Worm (Caenorhabditis elegans): ENCODE results near the gene D1086.18.

The D1086.18 gene

DNA sequence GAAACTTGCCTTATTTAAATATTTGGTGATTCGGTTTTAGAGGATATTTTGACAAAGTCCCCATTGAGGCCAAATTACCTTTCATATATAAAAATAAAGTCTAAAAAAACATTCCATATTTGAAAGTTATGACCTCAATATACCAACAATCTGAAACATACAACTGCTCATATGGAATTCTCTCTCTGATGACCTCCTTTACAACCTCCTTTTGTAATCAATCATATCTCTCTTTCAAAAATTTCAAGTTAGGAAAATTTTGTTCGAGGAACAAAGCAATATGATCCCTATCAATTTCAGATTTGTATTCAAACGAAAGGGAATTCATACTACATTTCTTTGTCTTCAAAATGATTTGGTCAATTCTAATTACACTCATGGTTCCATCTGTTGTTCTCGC, 6.2 kb upstream of the D1086.18 start, which contains the start of gene D1086.6:
Gene D1086.6 (plus strand): TSS at position 301 of the 400 bp plus-strand sequence.
- TF ChIP-seq ceh-28 (tag; optimal IDR thresholded peaks at IDR 0.05) (no peak), zag-1 (tag; optimal IDR thresholded peaks at IDR 0.05) (no peak), daf-12 (tag; optimal IDR thresholded peaks at IDR 0.05) (no peak), nhr-28 (tag; optimal IDR thresholded peaks at IDR 0.05) (no peak), ztf-11 (tag; optimal IDR thresholded peaks at IDR 0.05) (no peak), lin-15B (tag; optimal IDR thresholded peaks at IDR 0.05) (no peak), nhr-77 (tag; optimal IDR thresholded peaks at IDR 0.05) (no peak)

ce11 chrV:14082453-14082852, 3.2 kb upstream of the D1086.18 start, which contains the start of gene D1086.10:
D1086.10 (plus strand) TSS chrV:14082753.
- TF ChIP-seq skn-1 (tag; optimal IDR thresholded peaks at IDR 0.05) (no peak), ztf-11 (tag; optimal IDR thresholded peaks at IDR 0.05) (no peak), elt-1 (tag; optimal IDR thresholded peaks at IDR 0.05) (no peak), fos-1 (tag; optimal IDR thresholded peaks at IDR 0.05) (no peak), R02D3.7 (tag; optimal IDR thresholded peaks at IDR 0.05) (no peak), elt-2 (tag; optimal IDR thresholded peaks at IDR 0.05) (no peak), mml-1 (tag; optimal IDR thresholded peaks at IDR 0.05) (no peak), eor-1 (tag; optimal IDR thresholded peaks at IDR 0.05) (no peak), daf-12 (tag; optimal IDR thresholded peaks at IDR 0.05) (no peak), tbx-2 (tag; optimal IDR thresholded peaks at IDR 0.05) (no peak), mdl-1 (tag; optimal IDR thresholded peaks at IDR 0.05) (no peak), aly-2 (tag; optimal IDR thresholded peaks at IDR 0.05) (no peak)

- TF ChIP-seq elt-3 (tag; optimal IDR thresholded peaks at IDR 0.05) = no peak
- no peak for TF ChIP-seq zag-1 (tag; optimal IDR thresholded peaks at IDR 0.05)
- no peak for TF ChIP-seq eor-1 (tag; optimal IDR thresholded peaks at IDR 0.05)
- no peak for TF ChIP-seq jun-1 (tag; optimal IDR thresholded peaks at IDR 0.05)
- no peak for TF ChIP-seq fkh-2 (tag; optimal IDR thresholded peaks at IDR 0.05)
- TF ChIP-seq nhr-43 (tag; optimal IDR thresholded peaks at IDR 0.05; ENCODE audit: poor library complexity, severe bottlenecking) = no peak
- TF ChIP-seq ZK546.5 (tag; optimal IDR thresholded peaks at IDR 0.05) = no peak
Measured at ce11 chrV:14083970-14084369, 1.7 kb upstream of the D1086.18 start, which contains the start of gene D1086.7. D1086.7 (plus strand) TSS chrV:14084270.

- TF ChIP-seq fkh-2 (tag; optimal IDR thresholded peaks at IDR 0.05) (no peak), elt-2 (tag; optimal IDR thresholded peaks at IDR 0.05) (no peak), tbx-2 (tag; optimal IDR thresholded peaks at IDR 0.05) (no peak), nhr-67 (tag; optimal IDR thresholded peaks at IDR 0.05) (no peak), daf-12 (tag; optimal IDR thresholded peaks at IDR 0.05) (no peak), sea-2 (GFP tag; optimal IDR thresholded peaks at IDR 0.05) (no peak), nhr-11 (tag; optimal IDR thresholded peaks at IDR 0.05) (no peak), lsy-12 (tag; optimal IDR thresholded peaks at IDR 0.05) (no peak), fkh-10 (GFP tag; optimal IDR thresholded peaks at IDR 0.05) (no peak), snpc-4 (tag; optimal IDR thresholded peaks at IDR 0.05) (no peak), lin-39 (tag; optimal IDR thresholded peaks at IDR 0.05) (no peak), ceh-16 (tag; optimal IDR thresholded peaks at IDR 0.05) (no peak), nhr-76 (tag; optimal IDR thresholded peaks at IDR 0.05) (no peak), egl-5 (tag; optimal IDR thresholded peaks at IDR 0.05) (no peak), aly-2 (tag; optimal IDR thresholded peaks at IDR 0.05) (no peak), R02D3.7 (tag; optimal IDR thresholded peaks at IDR 0.05) (no peak), nhr-237 (tag; optimal IDR thresholded peaks at IDR 0.05) (no peak), zag-1 (tag; optimal IDR thresholded peaks at IDR 0.05) (no peak)
Measured at ce11 chrV:14088051-14088450, 2.4 kb downstream of the D1086.18 start, which contains the start of gene D1086.19. D1086.19 (plus strand) TSS chrV:14088351.

- no peak for TF ChIP-seq tbx-2 (tag; optimal IDR thresholded peaks at IDR 0.05)
- TF ChIP-seq ZK546.5 (tag; optimal IDR thresholded peaks at IDR 0.05) = no peak
- TF ChIP-seq nfya-1 (tag; optimal IDR thresholded peaks at IDR 0.05; ENCODE audit: insufficient read depth) = no peak
- no peak for TF ChIP-seq jun-1 (tag; optimal IDR thresholded peaks at IDR 0.05)
- no peak for TF ChIP-seq egl-5 (tag; optimal IDR thresholded peaks at IDR 0.05)
Measured at ce11 chrV:14090309-14090967, 4.7 kb downstream of the D1086.18 start, which contains the start of the genes D1086.5 and him-5. D1086.5 (minus strand) TSS chrV:14090359. him-5 (plus strand) TSS chrV:14090426.
